Fruit fly (Drosophila melanogaster): ENCODE results near the gene dia.
A peak's percentile ranks its signal among the peaks of the same experiment; 100 is the strongest.

The dia gene

DNA sequence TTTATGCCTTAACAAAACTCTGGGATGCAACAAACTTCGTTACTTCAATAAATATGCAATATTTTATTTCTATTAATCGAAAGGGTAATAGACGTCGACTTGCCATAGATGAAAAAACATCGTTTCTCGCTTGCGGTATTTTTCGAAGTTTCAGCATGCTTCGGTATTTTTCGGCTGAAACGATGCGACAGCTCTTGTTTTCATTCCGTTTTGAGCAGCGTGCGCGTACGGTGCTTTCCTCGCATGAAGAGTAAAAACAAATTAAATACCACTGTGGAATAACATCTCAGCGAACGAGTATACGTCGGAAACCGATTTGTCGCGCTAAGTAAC lies 39.5 kb downstream of the dia start, which contains the start of gene CG9328 (continued):
- TF ChIP-seq CG16779 (tag; optimal IDR thresholded peaks at IDR 0.05), result peak; percentile 34
- TF ChIP-seq CG8632 (GFP tag; optimal IDR thresholded peaks at IDR 0.05), result no peak
- TF ChIP-seq Eip78C (GFP tag), result peak; percentile 83
- peak; percentile 42 for TF ChIP-seq cyc (GFP tag; optimal IDR thresholded peaks at IDR 0.05)
- peak; percentile 15 for TF ChIP-seq CG9139 (GFP tag; optimal IDR thresholded peaks at IDR 0.05)
- no peak for TF ChIP-seq Eip93F (GFP tag; optimal IDR thresholded peaks at IDR 0.05)
- TF ChIP-seq eg (GFP tag; IDR thresholded peaks at IDR 0.05), result no peak; the same call in 1 of the 3 replicates
- TF ChIP-seq pdm3 (GFP tag; optimal IDR thresholded peaks at IDR 0.05), result peak; percentile 56

DNA sequence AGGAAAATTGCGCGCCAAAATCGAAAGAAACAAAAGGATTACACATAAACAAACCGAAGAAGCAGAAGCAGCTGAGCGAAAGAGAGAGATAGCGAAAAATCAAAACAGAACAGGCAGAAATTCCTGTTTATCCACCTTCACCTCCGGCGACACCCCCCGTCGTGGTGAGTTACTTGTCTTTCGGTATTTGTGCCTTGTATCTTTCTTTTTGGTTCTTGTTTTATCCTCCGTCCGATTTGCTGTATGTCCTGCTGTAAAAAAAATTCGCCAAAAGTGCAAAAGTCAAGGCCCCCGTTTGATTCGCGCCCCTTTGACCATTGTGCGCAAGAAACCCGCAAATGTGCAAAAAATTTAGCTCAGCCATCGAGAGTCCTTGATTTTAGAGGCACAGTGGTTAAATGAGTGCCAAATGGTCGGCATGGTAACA lies 40.4 kb downstream of the dia start:
- no peak for TF ChIP-seq lz (GFP tag; optimal IDR thresholded peaks at IDR 0.05)
- peak; percentile 48 to 62 for TF ChIP-seq ss (GFP tag; optimal IDR thresholded peaks at IDR 0.05)
- peak; percentile 55 for TF ChIP-seq svp (GFP tag)
- TF ChIP-seq pdm3 (GFP tag; optimal IDR thresholded peaks at IDR 0.05), result peak; percentile 2
- TF ChIP-seq CG3919 (GFP tag; optimal IDR thresholded peaks at IDR 0.05), result no peak
- no peak for TF ChIP-seq CG3032 (tag; optimal IDR thresholded peaks at IDR 0.05)
- peak; percentile 23 for TF ChIP-seq Eip78C (GFP tag)
- TF ChIP-seq vri (GFP tag; optimal IDR thresholded peaks at IDR 0.05), result peak; percentile 22
- no peak for TF ChIP-seq CG34406 (GFP tag; optimal IDR thresholded peaks at IDR 0.05)
- TF ChIP-seq Sox15 (GFP tag; optimal IDR thresholded peaks at IDR 0.05), result no peak
- no peak for TF ChIP-seq Smox (GFP tag; optimal IDR thresholded peaks at IDR 0.05)
- no peak for TF ChIP-seq CG8119 (GFP tag; IDR thresholded peaks at IDR 0.05)
- peak; percentile 64; the same call in 2 of the 3 replicates for TF ChIP-seq CG6163 (GFP tag; IDR thresholded peaks at IDR 0.05)
- no peak for TF ChIP-seq Gug (GFP tag; IDR thresholded peaks at IDR 0.05)
- TF ChIP-seq CG10631 (GFP tag; optimal IDR thresholded peaks at IDR 0.05), result no peak
- TF ChIP-seq CG32006 (GFP tag; optimal IDR thresholded peaks at IDR 0.05), result no peak
- TF ChIP-seq CG10669 (GFP tag; optimal IDR thresholded peaks at IDR 0.05), result no peak
- no peak for TF ChIP-seq CG8632 (GFP tag; optimal IDR thresholded peaks at IDR 0.05)
- no peak for TF ChIP-seq Eip93F (GFP tag; optimal IDR thresholded peaks at IDR 0.05)
- TF ChIP-seq CG4318 (GFP tag; optimal IDR thresholded peaks at IDR 0.05), result no peak
- TF ChIP-seq Hr38 (GFP tag; optimal IDR thresholded peaks at IDR 0.05), result no peak
- TF ChIP-seq esn (GFP tag; optimal IDR thresholded peaks at IDR 0.05), result no peak
- no peak for TF ChIP-seq Ets96B (tag; optimal IDR thresholded peaks at IDR 0.05)
- TF ChIP-seq CG9139 (GFP tag; optimal IDR thresholded peaks at IDR 0.05), result peak; percentile 53
- no peak for TF ChIP-seq CG6792 (GFP tag; optimal IDR thresholded peaks at IDR 0.05)
- no peak for TF ChIP-seq CG8319 (GFP tag; optimal IDR thresholded peaks at IDR 0.05)
- no peak for TF ChIP-seq topi (GFP tag; optimal IDR thresholded peaks at IDR 0.05)
- TF ChIP-seq Ets21C (GFP tag; optimal IDR thresholded peaks at IDR 0.05), result no peak
- peak; percentile 39 for TF ChIP-seq CG6854 (GFP tag; optimal IDR thresholded peaks at IDR 0.05)
- no peak for TF ChIP-seq spab (GFP tag; optimal IDR thresholded peaks at IDR 0.05)
- TF ChIP-seq CG6276 (GFP tag; optimal IDR thresholded peaks at IDR 0.05), result peak; percentile 12
- TF ChIP-seq CG6808 (GFP tag; optimal IDR thresholded peaks at IDR 0.05), result no peak
- TF ChIP-seq CG11902 (GFP tag; optimal IDR thresholded peaks at IDR 0.05), result no peak
- TF ChIP-seq CG16779 (tag; optimal IDR thresholded peaks at IDR 0.05), result no peak
- no peak for TF ChIP-seq CG11762 (GFP tag; optimal IDR thresholded peaks at IDR 0.05; ENCODE audit: insufficient read depth)
- TF ChIP-seq OdsH (GFP tag; optimal IDR thresholded peaks at IDR 0.05), result no peak
- TF ChIP-seq Eip75B (GFP tag; optimal IDR thresholded peaks at IDR 0.05), result no peak
- TF ChIP-seq fkh (GFP tag; optimal IDR thresholded peaks at IDR 0.05), result no peak
- TF ChIP-seq Sox14 (GFP tag; optimal IDR thresholded peaks at IDR 0.05), result no peak
- no peak for TF ChIP-seq achi (GFP tag; optimal IDR thresholded peaks at IDR 0.05)
- no peak for TF ChIP-seq fd85E (GFP tag; optimal IDR thresholded peaks at IDR 0.05)
- TF ChIP-seq eg (GFP tag; IDR thresholded peaks at IDR 0.05), result no peak
- TF ChIP-seq salr (GFP tag; optimal IDR thresholded peaks at IDR 0.05), result no peak
- TF ChIP-seq dac (GFP tag; optimal IDR thresholded peaks at IDR 0.05), result no peak
- peak; percentile 4 for TF ChIP-seq Lpt (GFP tag; optimal IDR thresholded peaks at IDR 0.05)
- TF ChIP-seq net (GFP tag; optimal IDR thresholded peaks at IDR 0.05), result peak; percentile 23
- TF ChIP-seq dsx (GFP tag; optimal IDR thresholded peaks at IDR 0.05; ENCODE audit: poor library complexity, severe bottlenecking), result peak; percentile 4
- TF ChIP-seq fd59A (GFP tag; optimal IDR thresholded peaks at IDR 0.05), result no peak
- TF ChIP-seq Hr39 (GFP tag; optimal IDR thresholded peaks at IDR 0.05), result no peak
